Fruit fly (Drosophila melanogaster): ENCODE results near the gene pelo.
A peak's percentile ranks its signal among the peaks of the same experiment; 100 is the strongest.

Gene pelo

dm6 chr2L:9660516-9660920 is 40.1 kb upstream of the pelo start (continued):
- TF ChIP-seq CG4617 (GFP tag; optimal IDR thresholded peaks at IDR 0.05; ENCODE audit: borderline replicate concordance) (no peak), Ada2b (GFP tag; IDR thresholded peaks at IDR 0.05) (peak; percentile 76), repo (GFP tag; optimal IDR thresholded peaks at IDR 0.05) (no peak), HHEX (GFP tag; optimal IDR thresholded peaks at IDR 0.05) (peak; percentile 78), bcd (GFP tag; optimal IDR thresholded peaks at IDR 0.05) (peak; percentile 80), Atf6 (GFP tag; IDR thresholded peaks at IDR 0.05) (peak; percentile 83), tin (GFP tag; optimal IDR thresholded peaks at IDR 0.05) (peak; percentile 22), HLH54F (GFP tag; optimal IDR thresholded peaks at IDR 0.05) (peak; percentile 74), grau (tag; optimal IDR thresholded peaks at IDR 0.05) (peak; percentile 79), CG18011 (GFP tag; optimal IDR thresholded peaks at IDR 0.05) (peak; percentile 64), Fer1 (GFP tag; optimal IDR thresholded peaks at IDR 0.05) (peak; percentile 94), Dll (GFP tag; IDR thresholded peaks at IDR 0.05; ENCODE audit: partially characterized antibody) (no peak), Hr78 (GFP tag; optimal IDR thresholded peaks at IDR 0.05) (no peak), Pdp1 (GFP tag; optimal IDR thresholded peaks at IDR 0.05) (peak in 1 of 2 experiments; percentile 37), insv (GFP tag; optimal IDR thresholded peaks at IDR 0.05) (peak in 1 of 2 experiments; percentile 20), E2f2 (GFP tag; IDR thresholded peaks at IDR 0.05) (peak; percentile 45; the same call in 1 of the 2 replicates), Drgx (GFP tag; IDR thresholded peaks at IDR 0.05) (0 out of 2 replicates have a peak, but pooled peaks have one; percentile 29), CG5953 (GFP tag; IDR thresholded peaks at IDR 0.05) (peak; percentile 33; the same call in 1 of the 2 replicates), CG3847 (GFP tag; IDR thresholded peaks at IDR 0.05) (peak; percentile 72), CG31365 (tag; optimal IDR thresholded peaks at IDR 0.05) (peak; percentile 26), CG4730 (GFP tag; IDR thresholded peaks at IDR 0.05) (peak; percentile 39; the same call in 1 of the 2 replicates), CG8944 (GFP tag; optimal IDR thresholded peaks at IDR 0.05) (no peak), Gsc (GFP tag; IDR thresholded peaks at IDR 0.05) (0 out of 2 replicates have a peak, but pooled peaks have one; percentile 15), gt (GFP tag; IDR thresholded peaks at IDR 0.05) (no peak), CG4328 (GFP tag; optimal IDR thresholded peaks at IDR 0.05) (peak; percentile 51), nerfin-2 (GFP tag; IDR thresholded peaks at IDR 0.05; ENCODE audit: partially characterized antibody) (no peak), run (tag; optimal IDR thresholded peaks at IDR 0.05) (peak; percentile 41), B-H2 (GFP tag; optimal IDR thresholded peaks at IDR 0.05) (peak; percentile 65), gsb (GFP tag; IDR thresholded peaks at IDR 0.05) (peak; percentile 52; the same call in 1 of the 2 replicates), sob (GFP tag; IDR thresholded peaks at IDR 0.05) (peak; percentile 79), CG17359 (tag; optimal IDR thresholded peaks at IDR 0.05) (peak; percentile 77), CG10654 (GFP tag; optimal IDR thresholded peaks at IDR 0.05) (peak; percentile 32), CG18599 (GFP tag; optimal IDR thresholded peaks at IDR 0.05) (peak; percentile 96), Stat92E (GFP tag; optimal IDR thresholded peaks at IDR 0.05) (no peak), Xrp1 (GFP tag; IDR thresholded peaks at IDR 0.05) (peak; percentile 57; the same call in 1 of the 2 replicates), CG10543 (GFP tag; optimal IDR thresholded peaks at IDR 0.05) (peak; percentile 88), CG13894 (tag; optimal IDR thresholded peaks at IDR 0.05) (peak; percentile 74), CG31224 (GFP tag; IDR thresholded peaks at IDR 0.05) (peak; percentile 71), Max (GFP tag; optimal IDR thresholded peaks at IDR 0.05) (peak; percentile 18), ems (GFP tag; optimal IDR thresholded peaks at IDR 0.05) (peak; percentile 53), sqz (GFP tag; optimal IDR thresholded peaks at IDR 0.05) (peak; percentile 36), pho (GFP tag; optimal IDR thresholded peaks at IDR 0.05) (peak; percentile 79), CG15479 (GFP tag; optimal IDR thresholded peaks at IDR 0.05) (no peak), bowl (GFP tag; IDR thresholded peaks at IDR 0.05) (no peak; the same call in 1 of the 2 replicates), maf-S (GFP tag; optimal IDR thresholded peaks at IDR 0.05) (peak; percentile 26), twi (tag; optimal IDR thresholded peaks at IDR 0.05) (no peak), wor (GFP tag; IDR thresholded peaks at IDR 0.05) (peak; percentile 44), caup (GFP tag; optimal IDR thresholded peaks at IDR 0.05; ENCODE audit: severe bottlenecking) (peak; percentile 85), ATbp (GFP tag; optimal IDR thresholded peaks at IDR 0.05) (peak; percentile 64)
